Worm (Caenorhabditis elegans) whole organism, late embryonic: Measurements from ENCODE around the gene srh-195.

ENCODE experiments used
- C38D4.7 ChIP-seq: fragments of 200-800 bp; sonication (Bioruptor generic); optimal IDR thresholded peaks from 2 replicates; lab custom pipeline; 2018; ENCODE audit warnings: mild to moderate bottlenecking, missing genetic modification characterization, moderate library complexity, missing compliant biosample characterization
- ceh-2 ChIP-seq: sonication (generic microtip); optimal IDR thresholded peaks from 2 replicates; lab custom pipeline; 2016; ENCODE audit warnings: missing genotype, missing genetic modification characterization, missing compliant biosample characterization
- ceh-31 ChIP-seq: sonication (generic microtip); optimal IDR thresholded peaks from 2 replicates; lab custom pipeline; 2016; ENCODE audit warnings: missing genetic modification characterization, missing compliant biosample characterization
- dve-1 ChIP-seq: sonication (generic microtip); optimal IDR thresholded peaks from 2 replicates; lab custom pipeline; 2017; ENCODE audit warnings: antibody characterized with exemption, mild to moderate bottlenecking, missing genetic modification characterization, missing compliant biosample characterization
- nfya-1 ChIP-seq: sonication (generic microtip); optimal IDR thresholded peaks from 2 replicates; lab custom pipeline; 2017; ENCODE audit warnings: missing genetic modification characterization, mild to moderate bottlenecking, missing compliant biosample characterization, antibody characterized with exemption, moderate library complexity
- nhr-11 ChIP-seq: fragments of 150-350 bp; optimal IDR thresholded peaks from 2 replicates; lab custom pipeline; 2014; ENCODE audit warnings: missing biosample characterization, missing genetic modification characterization
- pha-4 ChIP-seq: fragments of 150-350 bp; optimal IDR thresholded peaks from 2 replicates; lab custom pipeline; 2018; ENCODE audit warnings: missing biosample characterization, missing genetic modification reagents, missing genetic modification characterization
- pqm-1 ChIP-seq: sonication (generic microtip); optimal IDR thresholded peaks from 2 replicates; lab custom pipeline; 2016; ENCODE audit warnings: missing genetic modification characterization, missing compliant biosample characterization
- unc-55 ChIP-seq: sonication (generic microtip); optimal IDR thresholded peaks from 2 replicates; lab custom pipeline; 2017; ENCODE audit warnings: missing biosample characterization, missing genetic modification reagents, missing genetic modification characterization
- zip-5 ChIP-seq: sonication (generic microtip); optimal IDR thresholded peaks from 2 replicates; lab custom pipeline; 2016; ENCODE audit warnings: missing genetic modification characterization, missing compliant biosample characterization

- no peak for TF ChIP-seq ceh-2 (tag; lab: Kevin White, UChicago)
- no peak for TF ChIP-seq pha-4
- no peak for TF ChIP-seq pqm-1 (tag; lab: Kevin White, UChicago)
- no peak for TF ChIP-seq zip-5
- no peak for TF ChIP-seq unc-55 (GFP tag; lab: Kevin White, UChicago)
- no peak for TF ChIP-seq nhr-11 (tag; lab: Kevin White, UChicago)
- TF ChIP-seq dve-1 (tag; lab: Kevin White, UChicago): no peak
- TF ChIP-seq ceh-31 (tag; lab: Kevin White, UChicago): no peak
- TF ChIP-seq C38D4.7: no peak
- TF ChIP-seq nfya-1 (tag; lab: Kevin White, UChicago): no peak
Measured at ce11 chrII:2091972-2092371, 24.7 kb downstream of the srh-195 start, which contains the start of gene T16A1.10.
